Fruit fly (Drosophila melanogaster) whole organism, adult: Measurements from ENCODE around the gene CG4022.

Experiments used
- CG14711 ChIP-seq: fragments of 200-800 bp; sonication (Bioruptor generic); optimal IDR thresholded peaks from 2 replicates; lab custom pipeline; 2018; ENCODE audit warnings: missing biosample characterization, mild to moderate bottlenecking, missing genetic modification characterization, moderate library complexity
- CG1620 ChIP-seq: fragments of 200-800 bp; sonication (Bioruptor generic); optimal IDR thresholded peaks from 2 replicates; lab custom pipeline; 2016; ENCODE audit warnings: missing biosample characterization, missing genetic modification characterization
- CG33017 ChIP-seq: fragments of 200-800 bp; sonication (Bioruptor generic); optimal IDR thresholded peaks from 2 replicates; lab custom pipeline; 2018; ENCODE audit warnings: missing biosample characterization, mild to moderate bottlenecking, missing genetic modification characterization, moderate library complexity
- CG7101 ChIP-seq: fragments of 200-800 bp; sonication (Bioruptor generic); optimal IDR thresholded peaks from 2 replicates; lab custom pipeline; 2018; ENCODE audit warnings: missing biosample characterization, mild to moderate bottlenecking, missing genetic modification characterization, moderate library complexity
- bab1 ChIP-seq: fragments of 200-800 bp; sonication (Bioruptor generic); optimal IDR thresholded peaks from 3 replicates; lab custom pipeline; 2019; ENCODE audit warnings: missing biosample characterization, mild to moderate bottlenecking, missing genetic modification characterization, moderate library complexity
- cic ChIP-seq: fragments of 200-800 bp; sonication (Bioruptor generic); optimal IDR thresholded peaks from 2 replicates; lab custom pipeline; 2017; ENCODE audit warnings: missing biosample characterization, mild to moderate bottlenecking, missing genetic modification characterization, moderate library complexity
- cnc ChIP-seq, 2 experiments: fragments of >200 bp; optimal IDR thresholded peaks; 2 replicates each; lab custom pipeline; 2017
- kay ChIP-seq: fragments of 200-800 bp; sonication (Bioruptor generic); peaks from one replicate; lab custom pipeline; 2016; ENCODE audit warnings: missing biosample characterization, missing genetic modification characterization, borderline replicate concordance
- pad ChIP-seq: fragments of 200-800 bp; sonication (Bioruptor generic); optimal IDR thresholded peaks from 3 replicates; lab custom pipeline; 2017; ENCODE audit warnings: missing biosample characterization, missing genetic modification characterization, mild to moderate bottlenecking, moderate library complexity, missing genetic modification reagents
- tj ChIP-seq: fragments of 200-800 bp; sonication (Bioruptor generic); optimal IDR thresholded peaks from 3 replicates; lab custom pipeline; 2017; ENCODE audit warnings: missing biosample characterization, mild to moderate bottlenecking, missing genetic modification characterization, moderate library complexity
- toe ChIP-seq: fragments of 200-800 bp; sonication (Bioruptor generic); optimal IDR thresholded peaks from 2 replicates; lab custom pipeline; 2016; ENCODE audit warnings: missing biosample characterization, missing genetic modification characterization

- TF ChIP-seq CG14711 (tag; lab: Kevin White, UChicago) (peak; percentile 95), CG7101 (tag; lab: Kevin White, UChicago) (peak; percentile 99), pad (GFP tag; lab: Kevin White, UChicago) (peak; percentile 95), bab1 (peak; percentile 99), kay (peak; percentile 97), cnc (optimal IDR thresholded peaks at IDR 0.05; lab: Kevin White, UChicago) (no peak), CG33017 (tag; lab: Kevin White, UChicago) (peak; percentile 97), cic (GFP tag; lab: Kevin White, UChicago) (peak; percentile 89), CG1620 (GFP tag; lab: Kevin White, UChicago) (peak; percentile 100), toe (peak; percentile 100), tj (GFP tag; lab: Kevin White, UChicago) (peak; percentile 89)
These were observed 16.1 kb upstream of the CG4022 start, which contains the start of the genes Atat and Shc for dm6 chr3L:9426656-9427294.
